Fruit fly (Drosophila melanogaster): ENCODE measurements around the gene Jon66Ci.

The Jon66Ci gene

dm6 chr3L:8379161-8379560 is 12.2 kb upstream of the Jon66Ci start (continued):
- TF ChIP-seq cg (GFP tag; optimal IDR thresholded peaks at IDR 0.05) (no peak), sqz (GFP tag; optimal IDR thresholded peaks at IDR 0.05) (no peak), CG9437 (GFP tag; optimal IDR thresholded peaks at IDR 0.05) (no peak)

DNA sequence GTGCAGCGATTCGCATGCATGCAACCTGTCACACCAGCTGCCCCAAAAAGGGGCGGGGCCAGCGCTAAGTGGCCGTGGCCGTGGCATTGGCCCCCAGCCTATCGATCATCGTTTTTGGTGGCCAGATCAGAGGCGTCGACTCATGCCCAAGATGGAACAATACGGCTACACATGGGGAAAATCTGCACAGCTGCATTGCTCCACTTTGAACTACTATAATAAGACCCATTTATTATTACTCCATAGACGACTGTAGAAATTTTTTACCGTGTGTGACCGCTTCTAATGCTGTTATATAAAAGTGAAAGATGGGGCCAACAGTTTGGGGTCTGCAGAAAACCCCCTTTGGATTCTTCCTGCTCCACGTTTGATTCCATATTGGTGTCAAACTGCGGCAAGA is 7.4 kb upstream of the Jon66Ci start:
- no peak for TF ChIP-seq CG31224 (GFP tag; IDR thresholded peaks at IDR 0.05)
- no peak for TF ChIP-seq Taf1 (GFP tag; IDR thresholded peaks at IDR 0.05)
- peak in 1 of 2 experiments; percentile 26 for TF ChIP-seq bsh (GFP tag; optimal IDR thresholded peaks at IDR 0.05)
- no peak for TF ChIP-seq caup (GFP tag; optimal IDR thresholded peaks at IDR 0.05; ENCODE audit: severe bottlenecking)
- TF ChIP-seq dysf (GFP tag; IDR thresholded peaks at IDR 0.05): 0 out of 3 replicates have a peak, but pooled peaks have one; percentile 17
- TF ChIP-seq Oli (tag; optimal IDR thresholded peaks at IDR 0.05): peak; percentile 3
- TF ChIP-seq hkb (optimal IDR thresholded peaks at IDR 0.05): no peak
- TF ChIP-seq hkb (GFP tag; IDR thresholded peaks at IDR 0.05): no peak
- TF ChIP-seq CG17568 (GFP tag; optimal IDR thresholded peaks at IDR 0.05): no peak
- 0 out of 2 replicates have a peak, but pooled peaks have one; percentile 5 for TF ChIP-seq esg (GFP tag; conservative IDR thresholded peaks at IDR 0.05)
- no peak for TF ChIP-seq knrl (GFP tag; IDR thresholded peaks at IDR 0.05; ENCODE audit: partially characterized antibody)
- TF ChIP-seq Sox102F (GFP tag; optimal IDR thresholded peaks at IDR 0.05): peak; percentile 11
- 0 out of 2 replicates have a peak, but pooled peaks have one; percentile 24 for TF ChIP-seq Drgx (GFP tag; IDR thresholded peaks at IDR 0.05)
- TF ChIP-seq sens (GFP tag): peak; percentile 15

DNA sequence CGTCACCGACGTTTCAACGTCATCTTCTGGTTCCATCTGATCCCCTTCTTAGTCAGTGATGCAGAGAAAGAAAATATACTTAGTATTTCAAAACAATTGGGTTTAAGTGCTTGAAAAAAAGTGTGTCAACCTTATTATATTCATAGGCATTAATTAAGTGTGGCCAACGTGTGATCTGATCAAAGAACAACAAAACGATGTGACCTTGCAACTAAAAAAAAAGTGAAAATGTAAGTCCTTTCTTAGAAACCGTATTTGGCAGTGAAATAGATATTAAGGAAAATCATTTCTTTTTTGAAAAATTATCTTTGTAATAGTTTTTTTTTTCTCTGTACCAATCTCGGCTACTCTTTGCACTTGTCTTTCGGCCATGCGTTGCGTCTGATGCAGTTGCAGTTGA is 6.3 kb upstream of the Jon66Ci start:
- TF ChIP-seq gem (tag; optimal IDR thresholded peaks at IDR 0.05): peak; percentile 49
- TF ChIP-seq Atf6 (GFP tag; IDR thresholded peaks at IDR 0.05): no peak
- peak; percentile 10 for TF ChIP-seq CG9609 (GFP tag; optimal IDR thresholded peaks at IDR 0.05)
- peak; percentile 28 for TF ChIP-seq CG18262 (tag; optimal IDR thresholded peaks at IDR 0.05)
- no peak for TF ChIP-seq mirr (GFP tag; optimal IDR thresholded peaks at IDR 0.05)
- TF ChIP-seq CG11696 (GFP tag; IDR thresholded peaks at IDR 0.05): no peak
- TF ChIP-seq CG12391 (tag; optimal IDR thresholded peaks at IDR 0.05): peak; percentile 7
- TF ChIP-seq CG8388 (GFP tag; optimal IDR thresholded peaks at IDR 0.05): peak; percentile 10
- peak; percentile 74 for TF ChIP-seq stwl (tag; optimal IDR thresholded peaks at IDR 0.05)
- TF ChIP-seq Oli (tag; optimal IDR thresholded peaks at IDR 0.05): peak; percentile 25
- no peak for TF ChIP-seq nau (GFP tag; optimal IDR thresholded peaks at IDR 0.05)
- TF ChIP-seq fd96Cb (tag; optimal IDR thresholded peaks at IDR 0.05): peak; percentile 25
- TF ChIP-seq sens (GFP tag): peak; percentile 86
- peak; percentile 4 for TF ChIP-seq CG6254 (GFP tag; optimal IDR thresholded peaks at IDR 0.05)
- TF ChIP-seq Ssrp (tag; optimal IDR thresholded peaks at IDR 0.05): peak; percentile 31
- TF ChIP-seq Lhr (GFP tag; optimal IDR thresholded peaks at IDR 0.05): peak; percentile 4
- peak; percentile 58 for TF ChIP-seq CG11504 (tag; optimal IDR thresholded peaks at IDR 0.05)
- peak; percentile 29; the same call in 1 of the 2 replicates for TF ChIP-seq CG17328 (GFP tag; IDR thresholded peaks at IDR 0.05)
- TF ChIP-seq Sox102F (GFP tag; optimal IDR thresholded peaks at IDR 0.05): peak; percentile 21
- peak; percentile 56; the same call in 1 of the 2 replicates for TF ChIP-seq Drgx (GFP tag; IDR thresholded peaks at IDR 0.05)
- TF ChIP-seq Blimp-1 (GFP tag; optimal IDR thresholded peaks at IDR 0.05): peak; percentile 63
- peak; percentile 15 for TF ChIP-seq CG14710 (tag; optimal IDR thresholded peaks at IDR 0.05)
- TF ChIP-seq CG7372 (GFP tag; IDR thresholded peaks at IDR 0.05): no peak
- peak; percentile 1 for TF ChIP-seq CG15601 (tag; optimal IDR thresholded peaks at IDR 0.05)
- peak in 1 of 2 experiments; percentile 61 for TF ChIP-seq bsh (GFP tag; optimal IDR thresholded peaks at IDR 0.05)
- TF ChIP-seq CG10979 (tag; optimal IDR thresholded peaks at IDR 0.05): peak; percentile 56
- TF ChIP-seq nmo (GFP tag; optimal IDR thresholded peaks at IDR 0.05): peak; percentile 44
- no peak for TF ChIP-seq dmrt11E (tag; optimal IDR thresholded peaks at IDR 0.05)
- TF ChIP-seq CG7745 (tag; optimal IDR thresholded peaks at IDR 0.05): no peak
- no peak for TF ChIP-seq D (optimal IDR thresholded peaks at IDR 0.05)
- TF ChIP-seq D (GFP tag; optimal IDR thresholded peaks at IDR 0.05): peak; percentile 24
- no peak for TF ChIP-seq CG33213 (GFP tag; optimal IDR thresholded peaks at IDR 0.05)
- peak; percentile 47 for TF ChIP-seq phol (tag; optimal IDR thresholded peaks at IDR 0.05)
- peak; percentile 10 for TF ChIP-seq tio (GFP tag; optimal IDR thresholded peaks at IDR 0.05)

Measured in whole organism, embryonic.